Worm (Caenorhabditis elegans) whole organism, L3 larva: ENCODE data around the gene clec-184.

Source experiments
- lin-15B ChIP-seq: fragments of 150-350 bp; optimal IDR thresholded peaks from 2 replicates; lab custom pipeline; 2014; ENCODE audit warnings: missing biosample characterization, missing genetic modification characterization
- nhr-28 ChIP-seq: fragments of 150-350 bp; optimal IDR thresholded peaks from 2 replicates; lab custom pipeline; 2014; ENCODE audit warnings: missing biosample characterization, missing genetic modification characterization
- pqm-1 ChIP-seq: fragments of 150-350 bp; optimal IDR thresholded peaks from 2 replicates; lab custom pipeline; 2017; ENCODE audit warnings: missing biosample characterization, missing genetic modification characterization, inconsistent platforms
- skn-1 ChIP-seq: fragments of 150-350 bp; optimal IDR thresholded peaks from 2 replicates; lab custom pipeline; 2014; ENCODE audit warnings: missing biosample characterization, missing genetic modification characterization
- snpc-4 ChIP-seq: fragments of 150-350 bp; optimal IDR thresholded peaks from 2 replicates; lab custom pipeline; 2014; ENCODE audit warnings: missing biosample characterization, missing genetic modification characterization
- unc-39 ChIP-seq: sonication (generic microtip); optimal IDR thresholded peaks from 4 replicates; lab custom pipeline; 2017; ENCODE audit warnings: missing biosample characterization, missing genetic modification characterization
- ztf-4 ChIP-seq: fragments of 150-350 bp; optimal IDR thresholded peaks from 2 replicates; lab custom pipeline; 2014; ENCODE audit warnings: missing biosample characterization, missing genetic modification characterization

- no peak for TF ChIP-seq skn-1 (tag; lab: Kevin White, UChicago)
- no peak for TF ChIP-seq unc-39 (tag; lab: Kevin White, UChicago)
- TF ChIP-seq ztf-4 (tag; lab: Kevin White, UChicago) = no peak
- no peak for TF ChIP-seq lin-15B (tag; lab: Kevin White, UChicago)
- no peak for TF ChIP-seq snpc-4 (tag; lab: Kevin White, UChicago)
- TF ChIP-seq nhr-28 = no peak
- TF ChIP-seq pqm-1 = no peak
Measured at ce11 chrIV:12427687-12428284, 4.7 kb upstream of the clec-184 start.
